Worm (Caenorhabditis elegans) whole organism, midembryonic: ENCODE results near the gene F37C4.5.

ENCODE experiments used
- T22C8.4 ChIP-seq: fragments of 200-800 bp; sonication (Bioruptor generic); IDR thresholded peaks from 2 replicates; pipeline ENCODE4 v1.3.6; 2022; ENCODE audit warnings: missing genetic modification characterization, missing compliant biosample characterization
- cog-1 ChIP-seq: sonication (generic microtip); optimal IDR thresholded peaks from 2 replicates; lab custom pipeline; 2016; ENCODE audit warnings: missing genetic modification characterization, missing compliant biosample characterization
- flt-1 ChIP-seq: fragments of 200-800 bp; sonication (Bioruptor generic); IDR thresholded peaks from 2 replicates; pipeline ENCODE4 v1.3.6; 2022; ENCODE audit warnings: missing genetic modification characterization, missing compliant biosample characterization
- ref-1 ChIP-seq: fragments of 200-800 bp; sonication (Bioruptor generic); conservative IDR thresholded peaks from 2 replicates; pipeline ENCODE4 v1.3.6; 2022; ENCODE audit warnings: missing genetic modification reagents, missing genetic modification characterization, missing compliant biosample characterization
- ztf-23 ChIP-seq: fragments of 200-800 bp; sonication (Bioruptor generic); IDR thresholded peaks from 2 replicates; pipeline ENCODE4 v1.3.6; 2022; ENCODE audit warnings: missing genetic modification reagents, missing genetic modification characterization, missing compliant biosample characterization
- ztf-29 ChIP-seq: fragments of 200-800 bp; sonication (Bioruptor generic); IDR thresholded peaks from 2 replicates; pipeline ENCODE4 v1.3.6; 2022; ENCODE audit warnings: missing genetic modification reagents, missing genetic modification characterization, missing compliant biosample characterization

- TF ChIP-seq flt-1 (GFP tag; lab: Robert Waterston, UW), result no peak
- TF ChIP-seq T22C8.4 (GFP tag; lab: Robert Waterston, UW), result no peak
- TF ChIP-seq ztf-23, result no peak
- TF ChIP-seq cog-1 (tag; lab: Kevin White, UChicago), result no peak
- TF ChIP-seq ztf-29 (GFP tag; lab: Robert Waterston, UW), result no peak
- no peak for TF ChIP-seq ref-1 (GFP tag; lab: Robert Waterston, UW)
These were observed 7.5 kb upstream of the F37C4.5 start, which contains the start of the genes F37C4.8 and oac-23 for ce11 chrIV:3881119-3881518.
